Fruit fly (Drosophila melanogaster) whole organism, prepupa: Measurements from ENCODE around the gene Ntl.
A peak's percentile ranks its signal among the peaks of the same experiment; 100 is the strongest.

Experiments
- Blimp-1 ChIP-seq: fragments of 200-800 bp; sonication (Bioruptor generic); optimal IDR thresholded peaks from 3 replicates; lab custom pipeline; 2017; ENCODE audit warnings: missing biosample characterization, missing genetic modification characterization, mild to moderate bottlenecking, moderate library complexity, missing genetic modification reagents
- CG10669 ChIP-seq: fragments of 200-800 bp; sonication (Bioruptor generic); optimal IDR thresholded peaks from 3 replicates; lab custom pipeline; 2018; ENCODE audit warnings: missing biosample characterization, mild to moderate bottlenecking, missing genetic modification characterization, moderate library complexity
- CG11762 ChIP-seq: fragments of 200-800 bp; sonication (Bioruptor generic); optimal IDR thresholded peaks from 3 replicates; lab custom pipeline; 2016; ENCODE audit warnings: missing biosample characterization, missing genetic modification characterization; ENCODE audit not compliant: insufficient read depth
- CG1621 ChIP-seq: fragments of 200-800 bp; sonication (Bioruptor generic); optimal IDR thresholded peaks from 3 replicates; lab custom pipeline; 2018; ENCODE audit warnings: missing biosample characterization, mild to moderate bottlenecking, missing genetic modification characterization
- CG3032 ChIP-seq: fragments of 200-800 bp; optimal IDR thresholded peaks from 2 replicates; lab custom pipeline; 2019; ENCODE audit warnings: missing biosample characterization, mild to moderate bottlenecking, missing genetic modification characterization, moderate library complexity
- CG6808 ChIP-seq: fragments of 200-800 bp; sonication (Bioruptor generic); optimal IDR thresholded peaks from 3 replicates; lab custom pipeline; 2017; ENCODE audit warnings: missing biosample characterization, missing genetic modification characterization, mild to moderate bottlenecking, moderate library complexity, missing genetic modification reagents
- Hr38 ChIP-seq: sonication (Bioruptor generic); optimal IDR thresholded peaks from 2 replicates; lab custom pipeline; 2016; ENCODE audit warnings: missing biosample characterization, missing genetic modification characterization

DNA sequence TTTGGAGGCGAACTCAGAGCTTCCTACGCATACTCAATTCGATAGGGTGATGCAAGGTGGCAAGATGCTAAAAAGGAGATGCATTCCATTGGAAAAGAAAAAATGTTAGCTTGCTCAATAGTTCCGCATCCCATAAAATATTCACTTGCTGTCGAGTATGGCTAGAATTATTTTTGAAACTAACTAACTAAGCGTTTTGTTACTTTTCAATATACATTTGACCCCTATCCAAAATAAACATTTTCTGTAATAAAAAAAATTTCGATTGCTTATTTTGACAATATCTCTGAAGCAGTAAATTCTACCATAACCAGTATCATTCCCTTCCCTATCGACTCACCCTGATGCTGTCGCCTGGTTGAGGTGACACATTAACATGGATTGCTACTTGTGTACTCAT is 7.1 kb upstream of the Ntl start:
- TF ChIP-seq CG1621 (peak; percentile 56), CG10669 (GFP tag; lab: Kevin White, UChicago) (peak; percentile 84), CG6808 (GFP tag; lab: Kevin White, UChicago) (peak; percentile 79), Hr38 (GFP tag; lab: Kevin White, UChicago) (no peak), CG3032 (tag; lab: Kevin White, UChicago) (peak; percentile 84), CG11762 (GFP tag; lab: Kevin White, UChicago) (peak; percentile 76), Blimp-1 (GFP tag; lab: Kevin White, UChicago) (peak; percentile 31)
